Worm (Caenorhabditis elegans): Measurements from ENCODE around the gene C53B4.2.

DNA sequence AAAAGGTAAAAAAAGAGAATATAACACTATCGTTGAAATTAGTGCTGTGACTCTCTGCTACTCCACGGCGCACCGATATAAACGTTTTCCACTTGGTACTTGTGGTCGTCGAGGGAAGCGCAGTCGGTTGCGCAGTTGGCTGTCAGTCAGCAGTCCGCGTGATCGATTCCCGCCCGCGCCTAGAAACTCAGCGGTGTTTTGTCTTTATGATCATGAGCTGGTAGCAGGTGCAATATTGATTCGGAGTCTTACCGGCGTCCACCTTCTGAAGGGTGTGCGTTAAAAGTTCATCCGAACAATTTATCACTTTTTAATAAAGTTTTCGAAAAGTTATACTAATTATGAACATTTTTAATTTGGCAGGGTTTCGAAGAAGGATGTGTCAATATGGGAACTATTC lies 38.9 kb upstream of the C53B4.2 start:
- TF ChIP-seq dao-5 (tag; optimal IDR thresholded peaks at IDR 0.05) (peak; percentile 94), him-1 (tag; optimal IDR thresholded peaks at IDR 0.05) (peak; percentile 60)
